Fruit fly (Drosophila melanogaster) whole organism, embryonic: Measurements from ENCODE around the gene CG10035.

Source experiments
- Abd-B ChIP-seq: fragments of 200-800 bp; sonication (Bioruptor generic); optimal IDR thresholded peaks from 2 replicates; lab custom pipeline; 2018; ENCODE audit warnings: missing biosample characterization, mild to moderate bottlenecking, missing genetic modification characterization, moderate library complexity
- BEAF-32 ChIP-seq: fragments of 200-800 bp; sonication (Bioruptor generic); optimal IDR thresholded peaks from 3 replicates; lab custom pipeline; 2017; ENCODE audit warnings: missing biosample characterization, missing genetic modification characterization, mild to moderate bottlenecking, moderate library complexity, missing genetic modification reagents
- Bgb ChIP-seq: fragments of 200-800 bp; sonication (Bioruptor generic); IDR thresholded peaks from 2 replicates; pipeline ENCODE4 v1.3.6; 2022; ENCODE audit warnings: missing biosample characterization, missing genetic modification characterization; ENCODE audit not compliant: partially characterized antibody
- CG10267 ChIP-seq: fragments of 200-800 bp; sonication (Bioruptor generic); optimal IDR thresholded peaks from 2 replicates; lab custom pipeline; 2018; ENCODE audit warnings: missing biosample characterization, mild to moderate bottlenecking, missing genetic modification characterization, moderate library complexity
- CG10565 ChIP-seq: fragments of 200-800 bp; sonication (Bioruptor generic); optimal IDR thresholded peaks from 3 replicates; lab custom pipeline; 2016; ENCODE audit warnings: missing biosample characterization, mild to moderate bottlenecking, missing genetic modification characterization
- CG11560 ChIP-seq: fragments of 200-800 bp; sonication (Bioruptor generic); IDR thresholded peaks from 3 replicates; pipeline ENCODE4 v1.3.6; 2022; ENCODE audit warnings: missing biosample characterization, missing genetic modification characterization
- CG12236 ChIP-seq: fragments of 200-800 bp; sonication (Bioruptor generic); optimal IDR thresholded peaks from 2 replicates; lab custom pipeline; 2016; ENCODE audit warnings: missing biosample characterization, missing genetic modification characterization
- CG14014 ChIP-seq: fragments of 200-800 bp; sonication (Bioruptor generic); IDR thresholded peaks from 2 replicates; pipeline ENCODE4 v1.3.6; 2022; ENCODE audit warnings: missing biosample characterization, missing genetic modification characterization
- CG14860 ChIP-seq: fragments of 200-800 bp; sonication (Bioruptor generic); IDR thresholded peaks from 3 replicates; pipeline ENCODE4 v1.3.6; 2022; ENCODE audit warnings: missing biosample characterization, missing genetic modification characterization; ENCODE audit not compliant: partially characterized antibody
- CG1529 ChIP-seq: fragments of 200-800 bp; sonication (Bioruptor generic); optimal IDR thresholded peaks from 3 replicates; lab custom pipeline; 2018; ENCODE audit warnings: missing biosample characterization, missing genetic modification characterization
- CG15696 ChIP-seq: fragments of 200-800 bp; sonication (Bioruptor generic); optimal IDR thresholded peaks from 2 replicates; lab custom pipeline; 2019; ENCODE audit warnings: missing biosample characterization, mild to moderate bottlenecking, missing genetic modification characterization, moderate library complexity
- CG31441 ChIP-seq: fragments of 200-800 bp; sonication (Bioruptor generic); IDR thresholded peaks from 2 replicates; pipeline ENCODE4 v1.3.6; 2022; ENCODE audit warnings: missing biosample characterization, missing genetic modification characterization
- CG4360 ChIP-seq: fragments of 200-800 bp; sonication (Bioruptor generic); IDR thresholded peaks from 2 replicates; pipeline ENCODE4 v1.3.6; 2022; ENCODE audit warnings: missing biosample characterization, missing genetic modification characterization
- CG6654 ChIP-seq: fragments of 200-800 bp; sonication (Bioruptor generic); optimal IDR thresholded peaks from 2 replicates; lab custom pipeline; 2017; ENCODE audit warnings: missing biosample characterization, mild to moderate bottlenecking, missing genetic modification characterization
- CG6813 ChIP-seq: fragments of 200-800 bp; sonication (Bioruptor generic); optimal IDR thresholded peaks from 2 replicates; lab custom pipeline; 2017; ENCODE audit warnings: missing biosample characterization, missing genetic modification characterization, mild to moderate bottlenecking, moderate library complexity, missing genetic modification reagents
- CG7839 ChIP-seq: fragments of 200-800 bp; sonication (Bioruptor generic); optimal IDR thresholded peaks from 3 replicates; lab custom pipeline; 2018; ENCODE audit warnings: missing biosample characterization, mild to moderate bottlenecking, missing genetic modification characterization, moderate library complexity
- CG7928 ChIP-seq: fragments of 200-800 bp; sonication (Bioruptor generic); optimal IDR thresholded peaks from 2 replicates; lab custom pipeline; 2017; ENCODE audit warnings: missing biosample characterization, mild to moderate bottlenecking, missing genetic modification characterization
- Chrac-16 ChIP-seq: fragments of 200-800 bp; sonication (Bioruptor generic); optimal IDR thresholded peaks from 3 replicates; lab custom pipeline; 2016; ENCODE audit warnings: missing biosample characterization, missing genetic modification characterization
- Dip2 ChIP-seq: fragments of 200-800 bp; sonication (Bioruptor generic); IDR thresholded peaks from 2 replicates; pipeline ENCODE4 v1.3.6; 2022; ENCODE audit warnings: missing biosample characterization, missing genetic modification characterization
- HHEX ChIP-seq: fragments of 200-800 bp; sonication (Bioruptor generic); optimal IDR thresholded peaks from 3 replicates; lab custom pipeline; 2017; ENCODE audit warnings: missing biosample characterization, mild to moderate bottlenecking, missing genetic modification characterization, missing genetic modification reagents
- HLH3B ChIP-seq: fragments of 200-800 bp; sonication (Bioruptor generic); IDR thresholded peaks from 2 replicates; pipeline ENCODE4 v1.3.6; 2022; ENCODE audit warnings: missing biosample characterization, missing genetic modification characterization
- Hr51 ChIP-seq, 2 experiments: fragments of 200-800 bp; sonication (Bioruptor generic); optimal IDR thresholded peaks; 2 replicates in 1 of 2; 3 replicates in 1 of 2; lab custom pipeline; 2016 to 2018; ENCODE audit warnings: missing biosample characterization in 2 of 2, missing genetic modification characterization in 2 of 2, mild to moderate bottlenecking in 1 of 2, moderate library complexity in 1 of 2
- Mes4 ChIP-seq: fragments of 200-800 bp; sonication (Bioruptor generic); optimal IDR thresholded peaks from 2 replicates; lab custom pipeline; 2016; ENCODE audit warnings: missing biosample characterization, missing genetic modification characterization
- PHDP ChIP-seq: fragments of 200-800 bp; sonication (Bioruptor generic); optimal IDR thresholded peaks from 3 replicates; lab custom pipeline; 2018; ENCODE audit warnings: missing biosample characterization, mild to moderate bottlenecking, missing genetic modification characterization, moderate library complexity
- Sry-δ ChIP-seq: fragments of 200-800 bp; sonication (Bioruptor generic); optimal IDR thresholded peaks from 2 replicates; lab custom pipeline; 2016; ENCODE audit warnings: missing biosample characterization, missing genetic modification characterization
- ab ChIP-seq: fragments of 200-800 bp; sonication (Bioruptor generic); optimal IDR thresholded peaks from 2 replicates; lab custom pipeline; 2016; ENCODE audit warnings: missing biosample characterization, missing genetic modification characterization
- bcd ChIP-seq: fragments of 200-800 bp; sonication (Bioruptor generic); optimal IDR thresholded peaks from 2 replicates; lab custom pipeline; 2017; ENCODE audit warnings: missing biosample characterization, mild to moderate bottlenecking, missing genetic modification characterization
- dan ChIP-seq: fragments of 200-800 bp; sonication (Bioruptor generic); IDR thresholded peaks from 2 replicates; pipeline ENCODE4 v1.3.6; 2022; ENCODE audit warnings: missing biosample characterization, missing genetic modification characterization
- dmrt11E ChIP-seq: fragments of 200-800 bp; sonication (Bioruptor generic); optimal IDR thresholded peaks from 3 replicates; lab custom pipeline; 2018; ENCODE audit warnings: missing biosample characterization, mild to moderate bottlenecking, missing genetic modification characterization, moderate library complexity
- dysf ChIP-seq: fragments of 200-800 bp; sonication (Bioruptor generic); IDR thresholded peaks from 3 replicates; pipeline ENCODE4 v1.3.6; 2022; ENCODE audit warnings: missing biosample characterization, missing genetic modification characterization
- ems ChIP-seq: fragments of 200-800 bp; sonication (Bioruptor generic); optimal IDR thresholded peaks from 3 replicates; lab custom pipeline; 2016; ENCODE audit warnings: missing biosample characterization, missing genetic modification characterization
- fd102C ChIP-seq: fragments of 200-800 bp; sonication (Bioruptor generic); optimal IDR thresholded peaks from 2 replicates; lab custom pipeline; 2018; ENCODE audit warnings: missing biosample characterization, mild to moderate bottlenecking, missing genetic modification characterization, moderate library complexity
- grn ChIP-seq: fragments of 200-800 bp; sonication (Bioruptor generic); optimal IDR thresholded peaks from 3 replicates; lab custom pipeline; 2017; ENCODE audit warnings: missing biosample characterization, missing genetic modification characterization
- gro ChIP-seq: fragments of 200-800 bp; sonication (Bioruptor generic); optimal IDR thresholded peaks from 2 replicates; lab custom pipeline; 2016; ENCODE audit warnings: missing biosample characterization, missing genetic modification characterization
- gsb ChIP-seq: fragments of 200-800 bp; sonication (Bioruptor generic); IDR thresholded peaks from 2 replicates; pipeline ENCODE4 v1.3.6; 2022; ENCODE audit warnings: missing biosample characterization, missing genetic modification characterization
- insv ChIP-seq, 2 experiments: fragments of 200-800 bp; sonication (Bioruptor generic); optimal IDR thresholded peaks; 3 replicates each; lab custom pipeline; 2016 to 2018; ENCODE audit warnings: missing biosample characterization in 2 of 2, missing genetic modification characterization in 2 of 2
- inv ChIP-seq: fragments of 200-800 bp; sonication (Bioruptor generic); IDR thresholded peaks from 2 replicates; pipeline ENCODE4 v1.3.6; 2022; ENCODE audit warnings: missing biosample characterization, missing genetic modification characterization; ENCODE audit not compliant: partially characterized antibody
- kni ChIP-seq: fragments of 200-800 bp; sonication (Bioruptor generic); optimal IDR thresholded peaks from 3 replicates; lab custom pipeline; 2017; ENCODE audit warnings: mild to moderate bottlenecking, missing biosample characterization, missing genetic modification reagents, missing genetic modification characterization
- maf-S ChIP-seq: fragments of 200-800 bp; sonication (Bioruptor generic); optimal IDR thresholded peaks from 2 replicates; lab custom pipeline; 2016; ENCODE audit warnings: missing biosample characterization, missing genetic modification characterization
- nom ChIP-seq: fragments of 200-800 bp; sonication (Bioruptor generic); optimal IDR thresholded peaks from 2 replicates; lab custom pipeline; 2017; ENCODE audit warnings: missing biosample characterization, missing genetic modification characterization, mild to moderate bottlenecking, moderate library complexity, missing genetic modification reagents
- oc ChIP-seq: fragments of 200-800 bp; sonication (Bioruptor generic); optimal IDR thresholded peaks from 2 replicates; lab custom pipeline; 2018; ENCODE audit warnings: missing biosample characterization, mild to moderate bottlenecking, missing genetic modification characterization, moderate library complexity
- pum ChIP-seq: fragments of 200-800 bp; sonication (Bioruptor generic); optimal IDR thresholded peaks from 2 replicates; lab custom pipeline; 2016; ENCODE audit warnings: missing biosample characterization, missing genetic modification characterization
- rib ChIP-seq: fragments of 200-800 bp; sonication (Bioruptor generic); IDR thresholded peaks from 2 replicates; pipeline ENCODE4 v1.3.6; 2022; ENCODE audit warnings: missing biosample characterization, missing genetic modification characterization
- scrt ChIP-seq: fragments of 200-800 bp; sonication (Bioruptor generic); optimal IDR thresholded peaks from 2 replicates; lab custom pipeline; 2018; ENCODE audit warnings: missing biosample characterization, mild to moderate bottlenecking, missing genetic modification characterization, moderate library complexity
- sd ChIP-seq: fragments of 200-800 bp; sonication (Bioruptor generic); optimal IDR thresholded peaks from 3 replicates; lab custom pipeline; 2018; ENCODE audit warnings: missing biosample characterization, mild to moderate bottlenecking, missing genetic modification characterization, moderate library complexity
- sens ChIP-seq: fragments of 200-800 bp; sonication (Bioruptor generic); peaks from one replicate; lab custom pipeline; 2016; ENCODE audit warnings: missing biosample characterization, missing genetic modification characterization
- sim ChIP-seq: fragments of 200-800 bp; sonication (Bioruptor generic); IDR thresholded peaks from 2 replicates; pipeline ENCODE4 v1.3.6; 2022; ENCODE audit warnings: missing biosample characterization, missing genetic modification characterization
- ssp ChIP-seq: fragments of 200-800 bp; sonication (Bioruptor generic); IDR thresholded peaks from 2 replicates; pipeline ENCODE4 v1.3.6; 2022; ENCODE audit warnings: missing biosample characterization, missing genetic modification characterization
- tup ChIP-seq: fragments of 200-800 bp; sonication (Bioruptor generic); optimal IDR thresholded peaks from 2 replicates; lab custom pipeline; 2016; ENCODE audit warnings: missing biosample characterization, mild to moderate bottlenecking, missing genetic modification characterization, moderate library complexity

The CG10035 gene

dm6 chr3R:12425510-12426309, 43.2 kb upstream of the CG10035 start, which contains the start of gene Pp1-87B (continued):
- TF ChIP-seq kni (GFP tag; lab: Kevin White, UChicago) (peak; percentile 70), Mes4 (GFP tag; lab: Kevin White, UChicago) (no peak), CG15696 (tag; lab: Kevin White, UChicago) (no peak), scrt (no peak), gsb (GFP tag; lab: Robert Waterston, UW) (no peak), nom (no peak), Dip2 (GFP tag; lab: Robert Waterston, UW) (no peak), rib (GFP tag; lab: Robert Waterston, UW) (no peak), dan (GFP tag; lab: Robert Waterston, UW) (no peak), HHEX (GFP tag; lab: Kevin White, UChicago) (no peak), fd102C (GFP tag; lab: Kevin White, UChicago) (no peak), grn (GFP tag; lab: Kevin White, UChicago) (no peak), CG11560 (tag; lab: Robert Waterston, UW) (peak; percentile 100), bcd (peak; percentile 15), dmrt11E (tag; lab: Kevin White, UChicago) (no peak), Hr51 (GFP tag; optimal IDR thresholded peaks at IDR 0.05; lab: Kevin White, UChicago) (no peak), sim (GFP tag; lab: Robert Waterston, UW) (no peak), CG4360 (GFP tag; lab: Robert Waterston, UW) (no peak), inv (GFP tag; lab: Robert Waterston, UW) (peak; percentile 25; the same call in 1 of the 2 replicates), BEAF-32 (GFP tag; lab: Kevin White, UChicago) (peak; percentile 70), CG10267 (tag; lab: Kevin White, UChicago) (peak; percentile 16), maf-S (GFP tag; lab: Kevin White, UChicago) (no peak), Sry-δ (GFP tag; lab: Kevin White, UChicago) (peak; percentile 75), Chrac-16 (no peak), CG14014 (no peak), PHDP (no peak), insv (GFP tag; optimal IDR thresholded peaks at IDR 0.05; lab: Kevin White, UChicago) (peak; percentile 88 to 99), dysf (GFP tag; lab: Robert Waterston, UW) (0 out of 3 replicates have a peak, but pooled peaks have one; percentile 7), HLH3B (GFP tag; lab: Robert Waterston, UW) (no peak), gro (GFP tag; lab: Kevin White, UChicago) (no peak), CG6813 (no peak), CG1529 (GFP tag; lab: Kevin White, UChicago) (no peak), sens (GFP tag; lab: Kevin White, UChicago) (no peak), CG14860 (GFP tag; lab: Robert Waterston, UW) (no peak), CG31441 (GFP tag; lab: Robert Waterston, UW) (peak; percentile 25; the same call in 1 of the 2 replicates), ems (GFP tag; lab: Kevin White, UChicago) (no peak), CG10565 (GFP tag; lab: Kevin White, UChicago) (no peak), pum (GFP tag; lab: Kevin White, UChicago) (peak; percentile 37), ssp (GFP tag; lab: Robert Waterston, UW) (no peak), Bgb (no peak), ab (GFP tag; lab: Kevin White, UChicago) (no peak), tup (GFP tag; lab: Kevin White, UChicago) (no peak), Abd-B (GFP tag; lab: Kevin White, UChicago) (peak; percentile 30), CG7839 (tag; lab: Kevin White, UChicago) (no peak), CG6654 (GFP tag; lab: Kevin White, UChicago) (no peak), sd (tag; lab: Kevin White, UChicago) (no peak), CG7928 (GFP tag; lab: Kevin White, UChicago) (no peak), oc (tag; lab: Kevin White, UChicago) (no peak), CG12236 (GFP tag; lab: Kevin White, UChicago) (no peak)
